Fruit fly (Drosophila melanogaster) whole organism, embryonic: ENCODE data around the gene wap.

Source experiments
- CG1024 ChIP-seq: fragments of 200-800 bp; sonication (Bioruptor generic); IDR thresholded peaks from 2 replicates; pipeline ENCODE4 v1.3.6; 2022; ENCODE audit warnings: missing biosample characterization, missing genetic modification characterization
- CG10267 ChIP-seq: fragments of 200-800 bp; sonication (Bioruptor generic); optimal IDR thresholded peaks from 2 replicates; lab custom pipeline; 2018; ENCODE audit warnings: missing biosample characterization, mild to moderate bottlenecking, missing genetic modification characterization, moderate library complexity
- CG10462 ChIP-seq: fragments of 200-800 bp; sonication (Bioruptor generic); optimal IDR thresholded peaks from 2 replicates; lab custom pipeline; 2016; ENCODE audit warnings: missing biosample characterization, missing genetic modification characterization
- CG10543 ChIP-seq: fragments of 200-800 bp; sonication (Bioruptor generic); optimal IDR thresholded peaks from 3 replicates; lab custom pipeline; 2017; ENCODE audit warnings: missing biosample characterization, mild to moderate bottlenecking, missing genetic modification characterization, moderate library complexity
- CG12391 ChIP-seq: fragments of 200-800 bp; sonication (Bioruptor generic); optimal IDR thresholded peaks from 3 replicates; lab custom pipeline; 2018; ENCODE audit warnings: missing biosample characterization, mild to moderate bottlenecking, missing genetic modification characterization, moderate library complexity
- CG12659 ChIP-seq: fragments of 200-800 bp; sonication (Bioruptor generic); optimal IDR thresholded peaks from 3 replicates; lab custom pipeline; 2017; ENCODE audit warnings: mild to moderate bottlenecking, missing biosample characterization, missing genetic modification reagents, missing genetic modification characterization
- CG13287 ChIP-seq: fragments of 200-800 bp; sonication (Bioruptor generic); IDR thresholded peaks from 2 replicates; pipeline ENCODE4 v1.3.6; 2022; ENCODE audit warnings: missing biosample characterization, missing genetic modification characterization; ENCODE audit not compliant: partially characterized antibody
- CG13624 ChIP-seq: fragments of 200-800 bp; sonication (Bioruptor generic); optimal IDR thresholded peaks from 2 replicates; lab custom pipeline; 2016; ENCODE audit warnings: missing biosample characterization, missing genetic modification characterization
- CG17361 ChIP-seq: fragments of 200-800 bp; sonication (Bioruptor generic); IDR thresholded peaks from 3 replicates; pipeline ENCODE4 v1.3.6; 2022; ENCODE audit warnings: missing biosample characterization, missing genetic modification characterization
- CG17802 ChIP-seq: fragments of 200-800 bp; sonication (Bioruptor generic); optimal IDR thresholded peaks from 2 replicates; lab custom pipeline; 2018; ENCODE audit warnings: missing biosample characterization, mild to moderate bottlenecking, missing genetic modification characterization, moderate library complexity
- CG18011 ChIP-seq: fragments of 200-800 bp; sonication (Bioruptor generic); optimal IDR thresholded peaks from 2 replicates; lab custom pipeline; 2017; ENCODE audit warnings: missing biosample characterization, missing genetic modification characterization, mild to moderate bottlenecking, moderate library complexity, missing genotype
- CG2116 ChIP-seq: fragments of 200-800 bp; sonication (Bioruptor generic); optimal IDR thresholded peaks from 3 replicates; lab custom pipeline; 2018; ENCODE audit warnings: missing biosample characterization, mild to moderate bottlenecking, missing genetic modification characterization
- CG2712 ChIP-seq: fragments of 200-800 bp; optimal IDR thresholded peaks from 3 replicates; lab custom pipeline; 2019; ENCODE audit warnings: missing biosample characterization, mild to moderate bottlenecking, missing genetic modification characterization, moderate library complexity
- CG31441 ChIP-seq: fragments of 200-800 bp; sonication (Bioruptor generic); IDR thresholded peaks from 2 replicates; pipeline ENCODE4 v1.3.6; 2022; ENCODE audit warnings: missing biosample characterization, missing genetic modification characterization
- CG34224 ChIP-seq: fragments of 200-800 bp; sonication (Bioruptor generic); IDR thresholded peaks from 3 replicates; pipeline ENCODE4 v1.3.6; 2022; ENCODE audit warnings: missing biosample characterization, missing genetic modification characterization; ENCODE audit not compliant: partially characterized antibody
- CG4730 ChIP-seq: fragments of 200-800 bp; sonication (Bioruptor generic); IDR thresholded peaks from 2 replicates; pipeline ENCODE4 v1.3.6; 2022; ENCODE audit warnings: missing biosample characterization, missing genetic modification characterization
- CG6791 ChIP-seq: fragments of 200-800 bp; sonication (Bioruptor generic); IDR thresholded peaks from 3 replicates; pipeline ENCODE4 v1.3.6; 2022; ENCODE audit warnings: missing biosample characterization, missing genetic modification characterization; ENCODE audit not compliant: partially characterized antibody
- CG8924 ChIP-seq: fragments of 200-800 bp; optimal IDR thresholded peaks from 3 replicates; lab custom pipeline; 2019; ENCODE audit warnings: missing biosample characterization, mild to moderate bottlenecking, missing genetic modification characterization, moderate library complexity
- CG9727 ChIP-seq: fragments of 200-800 bp; sonication (Bioruptor generic); optimal IDR thresholded peaks from 3 replicates; lab custom pipeline; 2017; ENCODE audit warnings: missing biosample characterization, mild to moderate bottlenecking, missing genetic modification characterization
- Dref ChIP-seq: fragments of 200-800 bp; sonication (Bioruptor generic); IDR thresholded peaks from 2 replicates; pipeline ENCODE4 v1.3.6; 2022; ENCODE audit warnings: missing biosample characterization, missing genetic modification characterization
- E2f2 ChIP-seq: fragments of 200-800 bp; sonication (Bioruptor generic); IDR thresholded peaks from 2 replicates; pipeline ENCODE4 v1.3.6; 2022; ENCODE audit warnings: missing biosample characterization, missing genetic modification characterization
- HLH4C ChIP-seq: fragments of 200-800 bp; sonication (Bioruptor generic); IDR thresholded peaks from 3 replicates; pipeline ENCODE4 v1.3.6; 2022; ENCODE audit warnings: missing biosample characterization, missing genetic modification characterization; ENCODE audit not compliant: partially characterized antibody
- HmgZ ChIP-seq: fragments of 200-800 bp; sonication (Bioruptor generic); optimal IDR thresholded peaks from 2 replicates; lab custom pipeline; 2018; ENCODE audit warnings: missing biosample characterization, mild to moderate bottlenecking, missing genetic modification characterization
- Med ChIP-seq: fragments of 200-800 bp; sonication (Bioruptor generic); peaks from one replicate; lab custom pipeline; 2016; ENCODE audit warnings: missing biosample characterization, missing genetic modification characterization, mild to moderate bottlenecking, inconsistent platforms, moderate library complexity
- NFAT ChIP-seq: fragments of 200-800 bp; sonication (Bioruptor generic); IDR thresholded peaks from 2 replicates; pipeline ENCODE4 v1.3.6; 2022; ENCODE audit warnings: missing biosample characterization, missing genetic modification characterization
- Opbp ChIP-seq: fragments of 200-800 bp; sonication (Bioruptor generic); IDR thresholded peaks from 3 replicates; pipeline ENCODE4 v1.3.6; 2022; ENCODE audit warnings: missing biosample characterization, missing genetic modification characterization; ENCODE audit not compliant: partially characterized antibody
- Poxn ChIP-seq: fragments of 200-800 bp; sonication (Bioruptor generic); IDR thresholded peaks from 2 replicates; pipeline ENCODE4 v1.3.6; 2022; ENCODE audit warnings: missing biosample characterization, missing genetic modification characterization
- Sry-δ ChIP-seq: fragments of 200-800 bp; sonication (Bioruptor generic); optimal IDR thresholded peaks from 2 replicates; lab custom pipeline; 2016; ENCODE audit warnings: missing biosample characterization, missing genetic modification characterization
- Ssrp ChIP-seq: fragments of 200-800 bp; sonication (Bioruptor generic); optimal IDR thresholded peaks from 2 replicates; lab custom pipeline; 2018; ENCODE audit warnings: missing biosample characterization, mild to moderate bottlenecking, missing genetic modification characterization, moderate library complexity
- amos ChIP-seq: fragments of 200-800 bp; sonication (Bioruptor generic); IDR thresholded peaks from 2 replicates; pipeline ENCODE4 v1.3.6; 2022; ENCODE audit warnings: missing biosample characterization, missing genetic modification characterization; ENCODE audit not compliant: partially characterized antibody
- bbx ChIP-seq: fragments of 200-800 bp; sonication (Bioruptor generic); IDR thresholded peaks from 2 replicates; pipeline ENCODE4 v1.3.6; 2022; ENCODE audit warnings: missing biosample characterization, missing genetic modification characterization; ENCODE audit not compliant: partially characterized antibody
- chif ChIP-seq, 2 experiments: fragments of 200-800 bp; sonication (Bioruptor generic); optimal IDR thresholded peaks; 3 replicates each; lab custom pipeline; 2016; ENCODE audit warnings: missing biosample characterization in 2 of 2, missing genetic modification characterization in 2 of 2
- esg ChIP-seq: fragments of 200-800 bp; sonication (Bioruptor generic); conservative IDR thresholded peaks from 2 replicates; pipeline ENCODE4 v1.3.6; 2022; ENCODE audit warnings: missing biosample characterization, missing genetic modification characterization
- fd96Cb ChIP-seq: fragments of 200-800 bp; sonication (Bioruptor generic); optimal IDR thresholded peaks from 2 replicates; lab custom pipeline; 2018; ENCODE audit warnings: missing biosample characterization, mild to moderate bottlenecking, missing genetic modification characterization, moderate library complexity
- hb ChIP-seq: fragments of 200-800 bp; sonication (Bioruptor generic); IDR thresholded peaks from 3 replicates; pipeline ENCODE4 v1.3.6; 2022; ENCODE audit warnings: missing biosample characterization, missing genetic modification characterization; ENCODE audit not compliant: partially characterized antibody
- hkb ChIP-seq, 2 experiments: fragments of 200-800 bp in 1 of 2; fragments of >200 bp in 1 of 2; sonication (Bioruptor generic) in 1 of 2; IDR thresholded peaks in 1 of 2; optimal IDR thresholded peaks in 1 of 2; 2 replicates each; pipeline versions ENCODE4 v1.3.6 to Lab custom; 2017 to 2022; ENCODE audit warnings: missing biosample characterization in 1 of 2, missing genetic modification characterization in 1 of 2
- insv ChIP-seq, 2 experiments: fragments of 200-800 bp; sonication (Bioruptor generic); optimal IDR thresholded peaks; 3 replicates each; lab custom pipeline; 2016 to 2018; ENCODE audit warnings: missing biosample characterization in 2 of 2, missing genetic modification characterization in 2 of 2
- lilli ChIP-seq: fragments of 200-800 bp; sonication (Bioruptor generic); optimal IDR thresholded peaks from 3 replicates; lab custom pipeline; 2016; ENCODE audit warnings: missing biosample characterization, missing genetic modification characterization
- row ChIP-seq: fragments of 200-800 bp; sonication (Bioruptor generic); IDR thresholded peaks from 3 replicates; pipeline ENCODE4 v1.3.6; 2022; ENCODE audit warnings: missing biosample characterization, missing genetic modification characterization
- slbo ChIP-seq: fragments of 200-800 bp; sonication (Bioruptor generic); IDR thresholded peaks from 2 replicates; pipeline ENCODE4 v1.3.6; 2022; ENCODE audit warnings: missing biosample characterization, missing genetic modification characterization
- stwl ChIP-seq: fragments of 200-800 bp; sonication (Bioruptor generic); optimal IDR thresholded peaks from 3 replicates; lab custom pipeline; 2018; ENCODE audit warnings: missing biosample characterization, mild to moderate bottlenecking, missing genetic modification characterization, moderate library complexity
- tx ChIP-seq: fragments of 200-800 bp; sonication (Bioruptor generic); optimal IDR thresholded peaks from 2 replicates; lab custom pipeline; 2016; ENCODE audit warnings: missing biosample characterization, missing genetic modification characterization
- z ChIP-seq: fragments of 200-800 bp; sonication (Bioruptor generic); IDR thresholded peaks from 3 replicates; pipeline ENCODE4 v1.3.6; 2022; ENCODE audit warnings: missing biosample characterization, missing genetic modification characterization
- zen ChIP-seq: fragments of 200-800 bp; sonication (Bioruptor generic); optimal IDR thresholded peaks from 3 replicates; lab custom pipeline; 2018; ENCODE audit warnings: missing biosample characterization, mild to moderate bottlenecking, missing genetic modification characterization, moderate library complexity

The wap gene

DNA sequence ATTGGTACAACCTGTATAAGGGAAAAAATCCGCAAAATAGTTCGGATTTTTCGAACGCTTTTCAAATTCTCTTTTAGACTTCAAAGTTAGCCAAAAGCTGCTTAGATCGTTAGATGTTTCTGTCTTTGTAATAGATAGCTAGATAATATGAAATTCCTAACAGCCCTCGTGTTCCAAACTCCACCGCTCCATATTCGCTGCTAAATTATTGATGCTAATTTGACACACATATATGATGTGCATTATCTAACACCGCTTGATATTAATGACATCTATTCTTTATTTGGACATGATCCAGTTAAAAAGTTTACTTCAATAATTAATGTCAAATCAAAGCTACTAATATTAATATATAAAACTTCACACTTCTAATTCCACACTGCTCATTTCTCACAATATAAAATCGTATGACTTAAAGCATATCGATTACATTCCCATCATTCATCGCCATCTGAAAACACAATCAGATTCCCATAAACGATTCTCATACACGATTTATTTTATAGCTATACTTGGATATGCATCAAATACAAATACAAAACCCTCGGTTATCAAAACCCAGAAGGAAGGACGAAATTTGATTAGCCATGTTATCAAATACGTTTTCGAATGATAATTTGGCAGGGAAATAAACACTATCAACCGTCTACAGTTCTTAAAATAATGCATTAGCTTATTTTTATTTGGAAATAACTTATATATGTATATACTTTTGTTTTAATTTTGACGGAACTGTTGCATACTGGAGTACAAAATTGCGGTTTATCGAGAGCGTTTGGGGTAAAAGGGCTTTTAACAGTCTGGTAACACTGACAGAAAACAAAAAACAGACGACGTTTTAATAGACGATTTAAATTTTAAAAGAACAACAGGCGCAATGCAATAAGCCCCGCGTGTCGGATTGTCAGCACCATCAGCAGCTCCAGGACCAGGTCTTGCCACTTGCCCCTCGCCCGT lies 11.0 kb downstream of the wap start, which contains the start of gene CG14621 (continued):
- peak; percentile 8 for TF ChIP-seq CG9727 (GFP tag; lab: Kevin White, UChicago)
- TF ChIP-seq bbx (GFP tag; lab: Robert Waterston, UW), result 0 out of 2 replicates have a peak, but pooled peaks have one; percentile 7
- TF ChIP-seq esg (GFP tag; lab: Robert Waterston, UW), result no peak
- no peak for TF ChIP-seq CG18011 (GFP tag; lab: Kevin White, UChicago)
- no peak for TF ChIP-seq hb (GFP tag; lab: Robert Waterston, UW)
- 0 out of 3 replicates have a peak, but pooled peaks have one; percentile 33 for TF ChIP-seq HLH4C (GFP tag; lab: Robert Waterston, UW)
- peak; percentile 16 for TF ChIP-seq CG12659
- no peak for TF ChIP-seq HmgZ (tag; lab: Kevin White, UChicago)
- TF ChIP-seq Ssrp (tag; lab: Kevin White, UChicago), result peak; percentile 19
- TF ChIP-seq hkb (optimal IDR thresholded peaks at IDR 0.05; lab: Kevin White, UChicago), result no peak
- no peak for TF ChIP-seq hkb (GFP tag; IDR thresholded peaks at IDR 0.05; lab: Robert Waterston, UW)
- TF ChIP-seq Poxn (GFP tag; lab: Robert Waterston, UW), result no peak
- TF ChIP-seq fd96Cb (tag; lab: Kevin White, UChicago), result no peak

DNA sequence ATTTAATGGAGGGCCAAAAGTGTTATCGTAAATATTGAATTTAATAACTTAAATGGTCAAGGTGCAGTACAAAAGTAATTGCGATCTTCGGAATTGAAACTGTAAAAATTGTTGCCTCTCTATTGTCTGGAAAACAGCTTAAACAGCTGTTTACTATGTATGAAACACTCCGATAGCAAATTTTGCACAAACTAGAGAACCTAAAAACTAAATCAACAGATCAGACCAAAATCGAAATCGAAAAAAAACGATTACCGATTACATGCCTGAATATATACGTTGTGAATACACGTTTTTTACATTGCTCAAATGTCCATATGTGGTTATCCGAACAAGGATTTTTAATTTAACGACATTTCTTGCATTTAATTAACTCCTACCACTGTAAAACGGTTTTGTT lies 11.7 kb downstream of the wap start:
- peak; percentile 28 for TF ChIP-seq Med
- peak; percentile 1 for TF ChIP-seq CG10543 (GFP tag; lab: Kevin White, UChicago)
- no peak for TF ChIP-seq chif (GFP tag; optimal IDR thresholded peaks at IDR 0.05; lab: Kevin White, UChicago)
- TF ChIP-seq HLH4C (GFP tag; lab: Robert Waterston, UW), result 0 out of 3 replicates have a peak, but pooled peaks have one; percentile 32
- peak; percentile 19; the same call in 1 of the 2 replicates for TF ChIP-seq E2f2 (GFP tag; lab: Robert Waterston, UW)
- peak; percentile 1 for TF ChIP-seq CG10267 (tag; lab: Kevin White, UChicago)
- TF ChIP-seq NFAT, result no peak
- TF ChIP-seq CG13624 (GFP tag; lab: Kevin White, UChicago), result no peak
- 0 out of 2 replicates have a peak, but pooled peaks have one; percentile 17 for TF ChIP-seq CG31441 (GFP tag; lab: Robert Waterston, UW)
- peak; percentile 30; the same call in 1 of the 2 replicates for TF ChIP-seq amos (GFP tag; lab: Robert Waterston, UW)
- no peak for TF ChIP-seq CG4730 (GFP tag; lab: Robert Waterston, UW)
- TF ChIP-seq stwl (tag; lab: Kevin White, UChicago), result peak; percentile 26
- peak; percentile 98 for TF ChIP-seq CG17802 (tag; lab: Kevin White, UChicago)
- peak; percentile 48 for TF ChIP-seq CG1024 (GFP tag; lab: Robert Waterston, UW)
- TF ChIP-seq insv (GFP tag; optimal IDR thresholded peaks at IDR 0.05; lab: Kevin White, UChicago), result no peak
- peak; percentile 43 for TF ChIP-seq CG2116 (GFP tag; lab: Kevin White, UChicago)
- peak; percentile 33 for TF ChIP-seq CG12391 (tag; lab: Kevin White, UChicago)
- TF ChIP-seq CG34224 (GFP tag; lab: Robert Waterston, UW), result 0 out of 3 replicates have a peak, but pooled peaks have one; percentile 25
- TF ChIP-seq slbo (GFP tag; lab: Robert Waterston, UW), result peak; percentile 29; the same call in 1 of the 2 replicates
- 0 out of 3 replicates have a peak, but pooled peaks have one; percentile 22 for TF ChIP-seq CG6791 (GFP tag; lab: Robert Waterston, UW)
- TF ChIP-seq z (GFP tag; lab: Robert Waterston, UW), result no peak
- peak; percentile 2 for TF ChIP-seq CG8924
- peak; percentile 6 for TF ChIP-seq zen (tag; lab: Kevin White, UChicago)
- TF ChIP-seq tx (GFP tag; lab: Kevin White, UChicago), result no peak
- TF ChIP-seq CG10462, result no peak
- TF ChIP-seq lilli (GFP tag; lab: Kevin White, UChicago), result peak; percentile 9
- peak; percentile 28 for TF ChIP-seq CG2712 (tag; lab: Kevin White, UChicago)
- peak; percentile 38 for TF ChIP-seq row (GFP tag; lab: Robert Waterston, UW)
- TF ChIP-seq Dref (GFP tag; lab: Robert Waterston, UW), result peak; percentile 66
- peak; percentile 66 for TF ChIP-seq Sry-δ (GFP tag; lab: Kevin White, UChicago)
- TF ChIP-seq Opbp (GFP tag; lab: Robert Waterston, UW), result peak; percentile 41; the same call in 2 of the 3 replicates
- peak; percentile 25 for TF ChIP-seq CG12659
- TF ChIP-seq CG17361 (GFP tag; lab: Robert Waterston, UW), result 0 out of 3 replicates have a peak, but pooled peaks have one; percentile 17
- peak; percentile 17; the same call in 1 of the 2 replicates for TF ChIP-seq CG13287 (GFP tag; lab: Robert Waterston, UW)
